Worm (Caenorhabditis elegans) whole organism, late embryonic: ENCODE results near the gene F19C7.8.

ENCODE experiments used
- ama-1 ChIP-seq: fragments of 150-350 bp; optimal IDR thresholded peaks from 2 replicates; lab custom pipeline; 2014
- ceh-2 ChIP-seq: sonication (generic microtip); optimal IDR thresholded peaks from 2 replicates; lab custom pipeline; 2016; ENCODE audit warnings: missing genotype, missing genetic modification characterization, missing compliant biosample characterization
- mec-3 ChIP-seq: sonication (generic microtip); optimal IDR thresholded peaks from 2 replicates; lab custom pipeline; 2016; ENCODE audit warnings: borderline replicate concordance, missing genetic modification characterization, missing compliant biosample characterization
- pha-2 ChIP-seq: sonication (generic microtip); optimal IDR thresholded peaks from 2 replicates; lab custom pipeline; 2017; ENCODE audit warnings: mild to moderate bottlenecking, missing genetic modification characterization, missing compliant biosample characterization
- pqm-1 ChIP-seq: sonication (generic microtip); optimal IDR thresholded peaks from 2 replicates; lab custom pipeline; 2016; ENCODE audit warnings: missing genetic modification characterization, missing compliant biosample characterization
- pros-1 ChIP-seq: fragments of 150-350 bp; optimal IDR thresholded peaks from 2 replicates; lab custom pipeline; 2014; ENCODE audit warnings: missing biosample characterization, missing genetic modification reagents, missing genetic modification characterization
- ref-2 ChIP-seq: sonication (generic microtip); optimal IDR thresholded peaks from 2 replicates; lab custom pipeline; 2016; ENCODE audit warnings: missing genetic modification characterization, missing compliant biosample characterization
- rnt-1 ChIP-seq: sonication (generic microtip); optimal IDR thresholded peaks from 2 replicates; lab custom pipeline; 2016; ENCODE audit warnings: missing genetic modification characterization, missing compliant biosample characterization

- TF ChIP-seq mec-3 (tag; lab: Kevin White, UChicago) (no peak), pqm-1 (tag; lab: Kevin White, UChicago) (no peak), pha-2 (tag; lab: Kevin White, UChicago) (no peak), ref-2 (tag; lab: Kevin White, UChicago) (no peak), ceh-2 (tag; lab: Kevin White, UChicago) (no peak), pros-1 (tag; lab: Kevin White, UChicago) (no peak), rnt-1 (tag; lab: Kevin White, UChicago) (no peak), ama-1 (lab: Kevin White, UChicago) (no peak)
Observed at ce11 chrIV:4683149-4683548, 45.3 kb upstream of the F19C7.8 start.
